Fruit fly (Drosophila melanogaster): Measurements from ENCODE around the gene KrT95D.

KrT95D gene

dm6 chr3R:24007775-24008506 is 23.7 kb downstream of the KrT95D start (continued):
- TF ChIP-seq CG18599 (GFP tag; optimal IDR thresholded peaks at IDR 0.05): peak; percentile 9
- TF ChIP-seq HLH3B (GFP tag; IDR thresholded peaks at IDR 0.05): no peak
- TF ChIP-seq pzg (GFP tag; optimal IDR thresholded peaks at IDR 0.05): no peak
- TF ChIP-seq CG33557 (GFP tag; optimal IDR thresholded peaks at IDR 0.05): no peak
- no peak for TF ChIP-seq Dip2 (GFP tag; IDR thresholded peaks at IDR 0.05)
- TF ChIP-seq esg (GFP tag; conservative IDR thresholded peaks at IDR 0.05): no peak
- peak; percentile 15 for TF ChIP-seq CG12104 (GFP tag; optimal IDR thresholded peaks at IDR 0.05)
- TF ChIP-seq psq (GFP tag; optimal IDR thresholded peaks at IDR 0.05): no peak
- peak; percentile 84 for TF ChIP-seq sr (GFP tag; IDR thresholded peaks at IDR 0.05)
- no peak for TF ChIP-seq tup (GFP tag; optimal IDR thresholded peaks at IDR 0.05)
- no peak for TF ChIP-seq CG8359 (GFP tag; optimal IDR thresholded peaks at IDR 0.05; ENCODE audit: borderline replicate concordance)
- peak in 1 of 2 experiments; percentile 30 for TF ChIP-seq Pdp1 (GFP tag; optimal IDR thresholded peaks at IDR 0.05)
- TF ChIP-seq br (optimal IDR thresholded peaks at IDR 0.05): no peak
- no peak for TF ChIP-seq jumu (GFP tag; optimal IDR thresholded peaks at IDR 0.05)
- TF ChIP-seq CG10267 (tag; optimal IDR thresholded peaks at IDR 0.05): no peak
- TF ChIP-seq chinmo (GFP tag; IDR thresholded peaks at IDR 0.05; ENCODE audit: partially characterized antibody): 0 out of 4 replicates have a peak, but pooled peaks have one; percentile 51
- no peak for TF ChIP-seq CG2199 (GFP tag; IDR thresholded peaks at IDR 0.05)
- no peak for TF ChIP-seq Optix (GFP tag; IDR thresholded peaks at IDR 0.05)
- no peak for TF ChIP-seq Neu2 (GFP tag; optimal IDR thresholded peaks at IDR 0.05; ENCODE audit: borderline replicate concordance)
- TF ChIP-seq CG13424 (tag; optimal IDR thresholded peaks at IDR 0.05): no peak
- TF ChIP-seq row (GFP tag; IDR thresholded peaks at IDR 0.05): peak; percentile 61
- TF ChIP-seq CG18476 (GFP tag; optimal IDR thresholded peaks at IDR 0.05): no peak
- peak; percentile 5 for TF ChIP-seq exex (tag; optimal IDR thresholded peaks at IDR 0.05)
- no peak for TF ChIP-seq Dref (GFP tag; IDR thresholded peaks at IDR 0.05)
- no peak for TF ChIP-seq CG6272 (GFP tag; IDR thresholded peaks at IDR 0.05)
- TF ChIP-seq rib (GFP tag; IDR thresholded peaks at IDR 0.05): no peak
- peak; percentile 21 for TF ChIP-seq CG13775 (GFP tag; optimal IDR thresholded peaks at IDR 0.05)
- no peak for TF ChIP-seq CG3838 (GFP tag; optimal IDR thresholded peaks at IDR 0.05)
- TF ChIP-seq Sry-β (GFP tag; optimal IDR thresholded peaks at IDR 0.05): no peak
- TF ChIP-seq CG1233 (GFP tag; optimal IDR thresholded peaks at IDR 0.05): no peak
- no peak for TF ChIP-seq CG1832 (GFP tag; optimal IDR thresholded peaks at IDR 0.05)
- no peak for TF ChIP-seq Lim3 (GFP tag; IDR thresholded peaks at IDR 0.05)
- no peak for TF ChIP-seq crol (GFP tag; IDR thresholded peaks at IDR 0.05)
- TF ChIP-seq Gug (GFP tag; IDR thresholded peaks at IDR 0.05): no peak
- no peak for TF ChIP-seq Deaf1 (tag; optimal IDR thresholded peaks at IDR 0.05)
- TF ChIP-seq fd64A (GFP tag; optimal IDR thresholded peaks at IDR 0.05): peak; percentile 6
- TF ChIP-seq CG3281 (GFP tag; optimal IDR thresholded peaks at IDR 0.05): peak; percentile 1
- no peak for TF ChIP-seq Hr39 (optimal IDR thresholded peaks at IDR 0.05)
- peak in 1 of 2 experiments; percentile 13 for TF ChIP-seq dpn (GFP tag; optimal IDR thresholded peaks at IDR 0.05)
- no peak for TF ChIP-seq CG30020 (tag; optimal IDR thresholded peaks at IDR 0.05)
- no peak for TF ChIP-seq zf30C (GFP tag; optimal IDR thresholded peaks at IDR 0.05)
- TF ChIP-seq scrt (GFP tag; optimal IDR thresholded peaks at IDR 0.05): no peak
- TF ChIP-seq CG3847 (GFP tag; IDR thresholded peaks at IDR 0.05): no peak
- no peak for TF ChIP-seq Hand (GFP tag; optimal IDR thresholded peaks at IDR 0.05)
- peak; percentile 15; the same call in 1 of the 2 replicates for TF ChIP-seq MBD-R2 (GFP tag; IDR thresholded peaks at IDR 0.05)
- TF ChIP-seq twi (tag; optimal IDR thresholded peaks at IDR 0.05): no peak
- no peak for TF ChIP-seq prd (optimal IDR thresholded peaks at IDR 0.05)
- no peak for TF ChIP-seq prd (GFP tag; IDR thresholded peaks at IDR 0.05)
- peak; percentile 55 for TF ChIP-seq CG7556 (GFP tag; optimal IDR thresholded peaks at IDR 0.05)
- TF ChIP-seq CG16815 (GFP tag; optimal IDR thresholded peaks at IDR 0.05): no peak
- no peak for TF ChIP-seq odd (GFP tag; optimal IDR thresholded peaks at IDR 0.05)

Data from whole organism, embryonic.